Fruit fly (Drosophila melanogaster) whole organism, embryonic: ENCODE results near the gene mthl12.

Source experiments
- Abd-B ChIP-seq: fragments of 200-800 bp; sonication (Bioruptor generic); optimal IDR thresholded peaks from 2 replicates; lab custom pipeline; 2018; ENCODE audit warnings: missing biosample characterization, mild to moderate bottlenecking, missing genetic modification characterization, moderate library complexity
- Antp ChIP-seq: fragments of 200-800 bp; sonication (Bioruptor generic); optimal IDR thresholded peaks from 3 replicates; lab custom pipeline; 2016; ENCODE audit warnings: missing biosample characterization, missing genetic modification characterization
- Atf6 ChIP-seq: fragments of 200-800 bp; sonication (Bioruptor generic); IDR thresholded peaks from 2 replicates; pipeline ENCODE4 v1.3.6; 2022; ENCODE audit warnings: missing biosample characterization, missing genetic modification characterization
- CG10274 ChIP-seq: fragments of 200-800 bp; sonication (Bioruptor generic); optimal IDR thresholded peaks from 3 replicates; lab custom pipeline; 2017; ENCODE audit warnings: missing biosample characterization, mild to moderate bottlenecking, missing genetic modification characterization
- CG12104 ChIP-seq: fragments of 200-800 bp; sonication (Bioruptor generic); optimal IDR thresholded peaks from 3 replicates; lab custom pipeline; 2016; ENCODE audit warnings: missing biosample characterization, missing genetic modification characterization
- CG12659 ChIP-seq: fragments of 200-800 bp; sonication (Bioruptor generic); optimal IDR thresholded peaks from 3 replicates; lab custom pipeline; 2017; ENCODE audit warnings: mild to moderate bottlenecking, missing biosample characterization, missing genetic modification reagents, missing genetic modification characterization
- CG12769 ChIP-seq: fragments of 200-800 bp; sonication (Bioruptor generic); optimal IDR thresholded peaks from 2 replicates; lab custom pipeline; 2019; ENCODE audit warnings: missing biosample characterization, mild to moderate bottlenecking, missing genetic modification characterization, moderate library complexity
- CG15514 ChIP-seq: fragments of 200-800 bp; sonication (Bioruptor generic); optimal IDR thresholded peaks from 3 replicates; lab custom pipeline; 2017; ENCODE audit warnings: missing biosample characterization, missing genetic modification characterization, mild to moderate bottlenecking, moderate library complexity, missing genetic modification reagents
- CG15696 ChIP-seq: fragments of 200-800 bp; sonication (Bioruptor generic); optimal IDR thresholded peaks from 2 replicates; lab custom pipeline; 2019; ENCODE audit warnings: missing biosample characterization, mild to moderate bottlenecking, missing genetic modification characterization, moderate library complexity
- CG16863 ChIP-seq: fragments of 200-800 bp; sonication (Bioruptor generic); optimal IDR thresholded peaks from 3 replicates; lab custom pipeline; 2016; ENCODE audit warnings: missing biosample characterization, missing genetic modification characterization
- CG2202 ChIP-seq: fragments of 200-800 bp; sonication (Bioruptor generic); optimal IDR thresholded peaks from 2 replicates; lab custom pipeline; 2018; ENCODE audit warnings: missing biosample characterization, mild to moderate bottlenecking, missing genetic modification characterization
- CG2678 ChIP-seq: fragments of 200-800 bp; sonication (Bioruptor generic); optimal IDR thresholded peaks from 3 replicates; lab custom pipeline; 2019; ENCODE audit warnings: missing biosample characterization, mild to moderate bottlenecking, missing genetic modification characterization, moderate library complexity
- CG32767 ChIP-seq: fragments of 200-800 bp; sonication (Bioruptor generic); IDR thresholded peaks from 2 replicates; pipeline ENCODE4 v1.3.6; 2022; ENCODE audit warnings: missing biosample characterization, missing genetic modification characterization
- CG32772 ChIP-seq: fragments of 200-800 bp; sonication (Bioruptor generic); IDR thresholded peaks from 2 replicates; pipeline ENCODE4 v1.3.6; 2022; ENCODE audit warnings: missing biosample characterization, missing genetic modification characterization
- CG3726 ChIP-seq: fragments of 200-800 bp; sonication (Bioruptor generic); IDR thresholded peaks from 3 replicates; pipeline ENCODE4, ENCODE4 v1.3.6; 2022; ENCODE audit warnings: missing biosample characterization, missing genetic modification characterization
- CG3995 ChIP-seq: fragments of 200-800 bp; sonication (Bioruptor generic); optimal IDR thresholded peaks from 3 replicates; lab custom pipeline; 2016; ENCODE audit warnings: missing biosample characterization, missing genetic modification characterization
- CG5245 ChIP-seq: fragments of 200-800 bp; sonication (Bioruptor generic); optimal IDR thresholded peaks from 3 replicates; lab custom pipeline; 2016; ENCODE audit warnings: missing biosample characterization, missing genetic modification characterization
- CG8478 ChIP-seq: fragments of >200 bp; optimal IDR thresholded peaks from 2 replicates; lab custom pipeline; 2018
- CG8765 ChIP-seq: fragments of 200-800 bp; sonication (Bioruptor generic); IDR thresholded peaks from 2 replicates; pipeline ENCODE4 v1.3.6; 2022; ENCODE audit warnings: missing biosample characterization, missing genetic modification characterization
- CG8924 ChIP-seq: fragments of 200-800 bp; optimal IDR thresholded peaks from 3 replicates; lab custom pipeline; 2019; ENCODE audit warnings: missing biosample characterization, mild to moderate bottlenecking, missing genetic modification characterization, moderate library complexity
- CHES-1-like ChIP-seq: fragments of 200-800 bp; sonication (Bioruptor generic); optimal IDR thresholded peaks from 2 replicates; lab custom pipeline; 2016; ENCODE audit warnings: missing biosample characterization, missing genetic modification characterization
- Dll ChIP-seq: fragments of 200-800 bp; sonication (Bioruptor generic); IDR thresholded peaks from 4 replicates; pipeline ENCODE4 v1.3.6; 2022; ENCODE audit warnings: missing biosample characterization, missing genetic modification characterization; ENCODE audit not compliant: partially characterized antibody
- Fer1 ChIP-seq: fragments of 200-800 bp; sonication (Bioruptor generic); optimal IDR thresholded peaks from 2 replicates; lab custom pipeline; 2017; ENCODE audit warnings: missing biosample characterization, mild to moderate bottlenecking, missing genetic modification characterization
- Fer3 ChIP-seq: fragments of 200-800 bp; sonication (Bioruptor generic); optimal IDR thresholded peaks from 2 replicates; lab custom pipeline; 2018; ENCODE audit warnings: missing biosample characterization, mild to moderate bottlenecking, missing genetic modification characterization, moderate library complexity
- HHEX ChIP-seq: fragments of 200-800 bp; sonication (Bioruptor generic); optimal IDR thresholded peaks from 3 replicates; lab custom pipeline; 2017; ENCODE audit warnings: missing biosample characterization, mild to moderate bottlenecking, missing genetic modification characterization, missing genetic modification reagents
- Jarid2 ChIP-seq: fragments of 200-800 bp; sonication (Bioruptor generic); optimal IDR thresholded peaks from 3 replicates; lab custom pipeline; 2017; ENCODE audit warnings: mild to moderate bottlenecking, missing biosample characterization, missing genetic modification reagents, missing genetic modification characterization
- MTF-1 ChIP-seq: fragments of 200-800 bp; sonication (Bioruptor generic); optimal IDR thresholded peaks from 2 replicates; lab custom pipeline; 2018; ENCODE audit warnings: missing biosample characterization, mild to moderate bottlenecking, missing genetic modification characterization, borderline replicate concordance
- NC2β ChIP-seq: fragments of 200-800 bp; sonication (Bioruptor generic); optimal IDR thresholded peaks from 2 replicates; lab custom pipeline; 2016; ENCODE audit warnings: missing biosample characterization, missing genetic modification characterization
- Nf-YB ChIP-seq: fragments of 200-800 bp; sonication (Bioruptor generic); optimal IDR thresholded peaks from 3 replicates; lab custom pipeline; 2019; ENCODE audit warnings: missing biosample characterization, mild to moderate bottlenecking, missing genetic modification characterization, moderate library complexity
- Poxn ChIP-seq: fragments of 200-800 bp; sonication (Bioruptor generic); IDR thresholded peaks from 2 replicates; pipeline ENCODE4 v1.3.6; 2022; ENCODE audit warnings: missing biosample characterization, missing genetic modification characterization
- Spps ChIP-seq: fragments of 200-800 bp; sonication (Bioruptor generic); optimal IDR thresholded peaks from 2 replicates; lab custom pipeline; 2018; ENCODE audit warnings: missing biosample characterization, mild to moderate bottlenecking, missing genetic modification characterization
- TFAM ChIP-seq: fragments of 200-800 bp; sonication (Bioruptor generic); optimal IDR thresholded peaks from 2 replicates; lab custom pipeline; 2017; ENCODE audit warnings: missing biosample characterization, missing genetic modification characterization, inconsistent platforms
- Taf1 ChIP-seq: fragments of 200-800 bp; sonication (Bioruptor generic); IDR thresholded peaks from 2 replicates; pipeline ENCODE4 v1.3.6; 2022; ENCODE audit warnings: missing biosample characterization, missing genetic modification characterization
- YL-1 ChIP-seq: fragments of 200-800 bp; sonication (Bioruptor generic); optimal IDR thresholded peaks from 3 replicates; lab custom pipeline; 2017; ENCODE audit warnings: missing biosample characterization, mild to moderate bottlenecking, missing genetic modification characterization
- bcd ChIP-seq: fragments of 200-800 bp; sonication (Bioruptor generic); optimal IDR thresholded peaks from 2 replicates; lab custom pipeline; 2017; ENCODE audit warnings: missing biosample characterization, mild to moderate bottlenecking, missing genetic modification characterization
- btn ChIP-seq: fragments of 200-800 bp; sonication (Bioruptor generic); optimal IDR thresholded peaks from 2 replicates; lab custom pipeline; 2016; ENCODE audit warnings: missing biosample characterization, missing genetic modification characterization
- exex ChIP-seq: fragments of 200-800 bp; sonication (Bioruptor generic); optimal IDR thresholded peaks from 4 replicates; lab custom pipeline; 2018; ENCODE audit warnings: missing biosample characterization, mild to moderate bottlenecking, missing genetic modification characterization, moderate library complexity
- fd102C ChIP-seq: fragments of 200-800 bp; sonication (Bioruptor generic); optimal IDR thresholded peaks from 2 replicates; lab custom pipeline; 2018; ENCODE audit warnings: missing biosample characterization, mild to moderate bottlenecking, missing genetic modification characterization, moderate library complexity
- fru ChIP-seq: fragments of >200 bp; optimal IDR thresholded peaks from 2 replicates; lab custom pipeline; 2017
- gce ChIP-seq: fragments of 200-800 bp; sonication (Bioruptor generic); IDR thresholded peaks from 3 replicates; pipeline ENCODE4 v1.3.6; 2022; ENCODE audit warnings: missing biosample characterization, missing genetic modification characterization
- nmo ChIP-seq: fragments of 200-800 bp; sonication (Bioruptor generic); optimal IDR thresholded peaks from 2 replicates; lab custom pipeline; 2018; ENCODE audit warnings: missing biosample characterization, mild to moderate bottlenecking, missing genetic modification characterization, moderate library complexity
- pfk ChIP-seq: fragments of 200-800 bp; sonication (Bioruptor generic); optimal IDR thresholded peaks from 2 replicates; lab custom pipeline; 2018; ENCODE audit warnings: missing biosample characterization, mild to moderate bottlenecking, missing genetic modification characterization, moderate library complexity
- pzg ChIP-seq: fragments of 200-800 bp; sonication (Bioruptor generic); optimal IDR thresholded peaks from 3 replicates; lab custom pipeline; 2018; ENCODE audit warnings: missing biosample characterization, mild to moderate bottlenecking, missing genetic modification characterization, moderate library complexity
- scrt ChIP-seq: fragments of 200-800 bp; sonication (Bioruptor generic); optimal IDR thresholded peaks from 2 replicates; lab custom pipeline; 2018; ENCODE audit warnings: missing biosample characterization, mild to moderate bottlenecking, missing genetic modification characterization, moderate library complexity
- sima ChIP-seq: fragments of 200-800 bp; sonication (Bioruptor generic); optimal IDR thresholded peaks from 2 replicates; lab custom pipeline; 2016; ENCODE audit warnings: missing biosample characterization, missing genetic modification characterization
- twi ChIP-seq: fragments of 200-800 bp; optimal IDR thresholded peaks from 2 replicates; lab custom pipeline; 2019; ENCODE audit warnings: missing biosample characterization, mild to moderate bottlenecking, missing genetic modification characterization, moderate library complexity
- vnd ChIP-seq: fragments of 200-800 bp; sonication (Bioruptor generic); IDR thresholded peaks from 3 replicates; pipeline ENCODE4 v1.3.6; 2022; ENCODE audit warnings: missing biosample characterization, missing genetic modification characterization; ENCODE audit not compliant: partially characterized antibody

mthl12 gene

dm6 chr3R:13364175-13365174, 11.0 kb downstream of the mthl12 start, which contains the start of gene Dic1 (continued):
- TF ChIP-seq CG32767 (peak; percentile 92), CG3726 (GFP tag; lab: Robert Waterston, UW) (peak; percentile 67; the same call in 2 of the 3 replicates), Antp (peak; percentile 88), btn (peak; percentile 74), CG12769 (tag; lab: Kevin White, UChicago) (peak; percentile 100), HHEX (GFP tag; lab: Kevin White, UChicago) (peak; percentile 97), CG15696 (tag; lab: Kevin White, UChicago) (peak; percentile 93), NC2β (GFP tag; lab: Kevin White, UChicago) (peak; percentile 81), CG5245 (GFP tag; lab: Kevin White, UChicago) (peak; percentile 95), Abd-B (peak; percentile 96), exex (peak; percentile 84), CG15514 (GFP tag; lab: Kevin White, UChicago) (peak; percentile 90), Dll (0 out of 4 replicates have a peak, but pooled peaks have one; percentile 30), Fer3 (peak; percentile 97), CG2202 (peak; percentile 89), twi (tag; lab: Kevin White, UChicago) (peak; percentile 89), gce (GFP tag; lab: Robert Waterston, UW) (no peak), bcd (GFP tag; lab: Kevin White, UChicago) (peak; percentile 99), CG32772 (GFP tag; lab: Robert Waterston, UW) (peak; percentile 75), CG8924 (tag; lab: Kevin White, UChicago) (peak; percentile 98), CG12104 (GFP tag; lab: Kevin White, UChicago) (peak; percentile 99), CG3995 (GFP tag; lab: Kevin White, UChicago) (peak; percentile 74), TFAM (peak; percentile 65), CG2678 (peak; percentile 99), Jarid2 (GFP tag; lab: Kevin White, UChicago) (peak; percentile 88), CHES-1-like (GFP tag; lab: Kevin White, UChicago) (peak; percentile 87), MTF-1 (GFP tag; lab: Kevin White, UChicago) (peak; percentile 69), Fer1 (GFP tag; lab: Kevin White, UChicago) (peak; percentile 98), Taf1 (GFP tag; lab: Robert Waterston, UW) (peak; percentile 76), Spps (tag; lab: Kevin White, UChicago) (peak; percentile 97), YL-1 (GFP tag; lab: Kevin White, UChicago) (peak; percentile 93), CG10274 (peak; percentile 91), Poxn (GFP tag; lab: Robert Waterston, UW) (peak; percentile 84), fru (lab: Kevin White, UChicago) (no peak), vnd (GFP tag; lab: Robert Waterston, UW) (0 out of 3 replicates have a peak, but pooled peaks have one; percentile 7), fd102C (no peak), Nf-YB (peak; percentile 86), nmo (GFP tag; lab: Kevin White, UChicago) (peak; percentile 99), pfk (peak; percentile 29), Atf6 (GFP tag; lab: Robert Waterston, UW) (peak; percentile 95), sima (GFP tag; lab: Kevin White, UChicago) (peak; percentile 59), CG8765 (peak; percentile 61; the same call in 1 of the 2 replicates), CG16863 (GFP tag; lab: Kevin White, UChicago) (peak; percentile 87), scrt (peak; percentile 96), pzg (no peak), CG8478 (lab: Kevin White, UChicago) (no peak), CG12659 (GFP tag; lab: Kevin White, UChicago) (peak; percentile 99)
